Fruit fly (Drosophila melanogaster) whole organism, embryonic: ENCODE measurements around the gene shi.
A peak's percentile ranks its signal among the peaks of the same experiment; 100 is the strongest.

Experiments
- Aef1 ChIP-seq: fragments of 200-800 bp; sonication (Bioruptor generic); IDR thresholded peaks from 3 replicates; pipeline ENCODE4 v1.3.6; 2022; ENCODE audit warnings: missing biosample characterization, missing genetic modification characterization
- Blimp-1 ChIP-seq: fragments of 200-800 bp; sonication (Bioruptor generic); optimal IDR thresholded peaks from 3 replicates; lab custom pipeline; 2018; ENCODE audit warnings: missing biosample characterization, missing genetic modification characterization, mild to moderate bottlenecking, moderate library complexity, missing genetic modification reagents
- CG10209 ChIP-seq: fragments of 200-800 bp; sonication (Bioruptor generic); optimal IDR thresholded peaks from 3 replicates; lab custom pipeline; 2017; ENCODE audit warnings: missing biosample characterization, mild to moderate bottlenecking, missing genetic modification characterization, missing genetic modification reagents
- CG10431 ChIP-seq: fragments of 200-800 bp; sonication (Bioruptor generic); optimal IDR thresholded peaks from 3 replicates; lab custom pipeline; 2018; ENCODE audit warnings: missing biosample characterization, mild to moderate bottlenecking, missing genetic modification characterization
- CG10462 ChIP-seq: fragments of 200-800 bp; sonication (Bioruptor generic); optimal IDR thresholded peaks from 2 replicates; lab custom pipeline; 2016; ENCODE audit warnings: missing biosample characterization, missing genetic modification characterization
- CG11398 ChIP-seq: fragments of 200-800 bp; sonication (Bioruptor generic); optimal IDR thresholded peaks from 2 replicates; lab custom pipeline; 2016; ENCODE audit warnings: missing biosample characterization, missing genetic modification characterization
- CG13287 ChIP-seq: fragments of 200-800 bp; sonication (Bioruptor generic); IDR thresholded peaks from 2 replicates; pipeline ENCODE4 v1.3.6; 2022; ENCODE audit warnings: missing biosample characterization, missing genetic modification characterization; ENCODE audit not compliant: partially characterized antibody
- CG13775 ChIP-seq: fragments of 200-800 bp; sonication (Bioruptor generic); optimal IDR thresholded peaks from 3 replicates; lab custom pipeline; 2017; ENCODE audit warnings: missing biosample characterization, mild to moderate bottlenecking, missing genetic modification characterization
- CG17829 ChIP-seq: fragments of 200-800 bp; optimal IDR thresholded peaks from 2 replicates; lab custom pipeline; 2019; ENCODE audit warnings: missing biosample characterization, mild to moderate bottlenecking, missing genetic modification characterization, moderate library complexity
- CG1832 ChIP-seq: fragments of 200-800 bp; sonication (Bioruptor generic); optimal IDR thresholded peaks from 2 replicates; lab custom pipeline; 2017; ENCODE audit warnings: missing biosample characterization, mild to moderate bottlenecking, missing genetic modification characterization, inconsistent platforms
- CG2116 ChIP-seq: fragments of 200-800 bp; sonication (Bioruptor generic); optimal IDR thresholded peaks from 3 replicates; lab custom pipeline; 2018; ENCODE audit warnings: missing biosample characterization, mild to moderate bottlenecking, missing genetic modification characterization
- CG2120 ChIP-seq: fragments of 200-800 bp; sonication (Bioruptor generic); optimal IDR thresholded peaks from 3 replicates; lab custom pipeline; 2016; ENCODE audit warnings: missing biosample characterization, missing genetic modification characterization
- CG2199 ChIP-seq: fragments of 200-800 bp; sonication (Bioruptor generic); IDR thresholded peaks from 3 replicates; pipeline ENCODE4 v1.3.6; 2022; ENCODE audit warnings: missing biosample characterization, missing genetic modification characterization
- CG30403 ChIP-seq: fragments of 200-800 bp; sonication (Bioruptor generic); optimal IDR thresholded peaks from 3 replicates; lab custom pipeline; 2016; ENCODE audit warnings: missing biosample characterization, missing genetic modification characterization
- CG3065 ChIP-seq: fragments of 200-800 bp; sonication (Bioruptor generic); optimal IDR thresholded peaks from 2 replicates; lab custom pipeline; 2016; ENCODE audit warnings: missing biosample characterization, missing genetic modification characterization
- CG3847 ChIP-seq: fragments of 200-800 bp; sonication (Bioruptor generic); IDR thresholded peaks from 2 replicates; pipeline ENCODE4 v1.3.6; 2022; ENCODE audit warnings: missing biosample characterization, missing genetic modification characterization
- CG3995 ChIP-seq: fragments of 200-800 bp; sonication (Bioruptor generic); optimal IDR thresholded peaks from 3 replicates; lab custom pipeline; 2016; ENCODE audit warnings: missing biosample characterization, missing genetic modification characterization
- CG7556 ChIP-seq: fragments of 200-800 bp; sonication (Bioruptor generic); optimal IDR thresholded peaks from 2 replicates; lab custom pipeline; 2017; ENCODE audit warnings: missing biosample characterization, mild to moderate bottlenecking, missing genetic modification characterization
- CG8290 ChIP-seq, 3 experiments: fragments of 200-800 bp; sonication (Bioruptor generic); optimal IDR thresholded peaks; 2 replicates each; lab custom pipeline; 2016 to 2019; ENCODE audit warnings: missing biosample characterization in 3 of 3, missing genetic modification characterization in 3 of 3, mild to moderate bottlenecking in 2 of 3, moderate library complexity in 1 of 3
- CG9437 ChIP-seq: fragments of 200-800 bp; sonication (Bioruptor generic); optimal IDR thresholded peaks from 2 replicates; lab custom pipeline; 2018; ENCODE audit warnings: missing biosample characterization, mild to moderate bottlenecking, missing genetic modification characterization
- CG9727 ChIP-seq: fragments of 200-800 bp; sonication (Bioruptor generic); optimal IDR thresholded peaks from 3 replicates; lab custom pipeline; 2017; ENCODE audit warnings: missing biosample characterization, mild to moderate bottlenecking, missing genetic modification characterization
- Dek ChIP-seq: fragments of 200-800 bp; sonication (Bioruptor generic); optimal IDR thresholded peaks from 3 replicates; lab custom pipeline; 2019; ENCODE audit warnings: missing biosample characterization, mild to moderate bottlenecking, missing genetic modification characterization, moderate library complexity
- Dref ChIP-seq: fragments of 200-800 bp; sonication (Bioruptor generic); IDR thresholded peaks from 2 replicates; pipeline ENCODE4 v1.3.6; 2022; ENCODE audit warnings: missing biosample characterization, missing genetic modification characterization
- H15 ChIP-seq: fragments of 200-800 bp; sonication (Bioruptor generic); IDR thresholded peaks from 3 replicates; pipeline ENCODE4 v1.3.6; 2022; ENCODE audit warnings: missing biosample characterization, missing genetic modification characterization
- Hand ChIP-seq: fragments of 200-800 bp; sonication (Bioruptor generic); optimal IDR thresholded peaks from 2 replicates; lab custom pipeline; 2017; ENCODE audit warnings: mild to moderate bottlenecking, missing biosample characterization, missing genetic modification reagents, missing genetic modification characterization
- Hr51 ChIP-seq, 2 experiments: fragments of 200-800 bp; sonication (Bioruptor generic); optimal IDR thresholded peaks; 2 replicates in 1 of 2; 3 replicates in 1 of 2; lab custom pipeline; 2016 to 2018; ENCODE audit warnings: missing biosample characterization in 2 of 2, missing genetic modification characterization in 2 of 2, mild to moderate bottlenecking in 1 of 2, moderate library complexity in 1 of 2
- MESR4 ChIP-seq: fragments of 200-800 bp; sonication (Bioruptor generic); optimal IDR thresholded peaks from 2 replicates; lab custom pipeline; 2018; ENCODE audit warnings: missing biosample characterization, mild to moderate bottlenecking, missing genetic modification characterization, moderate library complexity
- MTF-1 ChIP-seq: fragments of 200-800 bp; sonication (Bioruptor generic); optimal IDR thresholded peaks from 2 replicates; lab custom pipeline; 2018; ENCODE audit warnings: missing biosample characterization, mild to moderate bottlenecking, missing genetic modification characterization, borderline replicate concordance
- Mrtf ChIP-seq: fragments of 200-800 bp; sonication (Bioruptor generic); IDR thresholded peaks from 3 replicates; pipeline ENCODE4 v1.3.6; 2022; ENCODE audit warnings: missing biosample characterization, missing genetic modification characterization
- Neu2 ChIP-seq: fragments of 200-800 bp; sonication (Bioruptor generic); optimal IDR thresholded peaks from 3 replicates; lab custom pipeline; 2016; ENCODE audit warnings: missing biosample characterization, missing genetic modification characterization, borderline replicate concordance
- Ptx1 ChIP-seq: fragments of 200-800 bp; sonication (Bioruptor generic); IDR thresholded peaks from 2 replicates; pipeline ENCODE4 v1.3.6; 2022; ENCODE audit warnings: missing biosample characterization, missing genetic modification characterization
- Taf1 ChIP-seq: fragments of 200-800 bp; sonication (Bioruptor generic); IDR thresholded peaks from 2 replicates; pipeline ENCODE4 v1.3.6; 2022; ENCODE audit warnings: missing biosample characterization, missing genetic modification characterization
- Usf ChIP-seq: fragments of 200-800 bp; sonication (Bioruptor generic); optimal IDR thresholded peaks from 2 replicates; lab custom pipeline; 2017; ENCODE audit warnings: missing genotype, missing biosample characterization, missing genetic modification characterization
- amos ChIP-seq: fragments of 200-800 bp; sonication (Bioruptor generic); IDR thresholded peaks from 2 replicates; pipeline ENCODE4 v1.3.6; 2022; ENCODE audit warnings: missing biosample characterization, missing genetic modification characterization; ENCODE audit not compliant: partially characterized antibody
- ara ChIP-seq: fragments of 200-800 bp; sonication (Bioruptor generic); IDR thresholded peaks from 2 replicates; pipeline ENCODE4 v1.3.6; 2022; ENCODE audit warnings: missing biosample characterization, missing genetic modification characterization
- cato ChIP-seq: fragments of 200-800 bp; sonication (Bioruptor generic); optimal IDR thresholded peaks from 2 replicates; lab custom pipeline; 2016; ENCODE audit warnings: missing biosample characterization, missing genetic modification characterization, borderline replicate concordance
- dmrt11E ChIP-seq: fragments of 200-800 bp; sonication (Bioruptor generic); optimal IDR thresholded peaks from 3 replicates; lab custom pipeline; 2018; ENCODE audit warnings: missing biosample characterization, mild to moderate bottlenecking, missing genetic modification characterization, moderate library complexity
- dpn ChIP-seq, 2 experiments: fragments of 200-800 bp; sonication (Bioruptor generic); optimal IDR thresholded peaks; 3 replicates each; lab custom pipeline; 2016; ENCODE audit warnings: missing biosample characterization in 2 of 2, missing genetic modification characterization in 2 of 2
- hth ChIP-seq: fragments of >200 bp; optimal IDR thresholded peaks from 2 replicates; lab custom pipeline; 2017; ENCODE audit warnings: inconsistent platforms
- ind ChIP-seq: fragments of 200-800 bp; sonication (Bioruptor generic); optimal IDR thresholded peaks from 3 replicates; lab custom pipeline; 2016; ENCODE audit warnings: missing biosample characterization, missing genetic modification characterization
- inv ChIP-seq: fragments of 200-800 bp; sonication (Bioruptor generic); IDR thresholded peaks from 2 replicates; pipeline ENCODE4 v1.3.6; 2022; ENCODE audit warnings: missing biosample characterization, missing genetic modification characterization; ENCODE audit not compliant: partially characterized antibody
- jigr1 ChIP-seq: fragments of 200-800 bp; sonication (Bioruptor generic); IDR thresholded peaks from 3 replicates; pipeline ENCODE4 v1.3.6; 2022; ENCODE audit warnings: missing biosample characterization, missing genetic modification characterization
- luna ChIP-seq: fragments of 200-800 bp; sonication (Bioruptor generic); optimal IDR thresholded peaks from 2 replicates; lab custom pipeline; 2016; ENCODE audit warnings: missing biosample characterization, missing genetic modification characterization
- pho ChIP-seq: fragments of 200-800 bp; sonication (Bioruptor generic); optimal IDR thresholded peaks from 2 replicates; lab custom pipeline; 2016; ENCODE audit warnings: missing biosample characterization, missing genetic modification characterization
- row ChIP-seq: fragments of 200-800 bp; sonication (Bioruptor generic); IDR thresholded peaks from 3 replicates; pipeline ENCODE4 v1.3.6; 2022; ENCODE audit warnings: missing biosample characterization, missing genetic modification characterization
- stc ChIP-seq: fragments of 200-800 bp; sonication (Bioruptor generic); IDR thresholded peaks from 2 replicates; pipeline ENCODE4 v1.3.6; 2022; ENCODE audit warnings: missing biosample characterization, missing genetic modification characterization
- sug ChIP-seq: fragments of 200-800 bp; optimal IDR thresholded peaks from 2 replicates; lab custom pipeline; 2019; ENCODE audit warnings: missing biosample characterization, mild to moderate bottlenecking, missing genetic modification characterization, moderate library complexity
- wor ChIP-seq: fragments of 200-800 bp; sonication (Bioruptor generic); IDR thresholded peaks from 2 replicates; pipeline ENCODE4 v1.3.6; 2022; ENCODE audit warnings: missing biosample characterization, missing genetic modification characterization

Gene shi

DNA sequence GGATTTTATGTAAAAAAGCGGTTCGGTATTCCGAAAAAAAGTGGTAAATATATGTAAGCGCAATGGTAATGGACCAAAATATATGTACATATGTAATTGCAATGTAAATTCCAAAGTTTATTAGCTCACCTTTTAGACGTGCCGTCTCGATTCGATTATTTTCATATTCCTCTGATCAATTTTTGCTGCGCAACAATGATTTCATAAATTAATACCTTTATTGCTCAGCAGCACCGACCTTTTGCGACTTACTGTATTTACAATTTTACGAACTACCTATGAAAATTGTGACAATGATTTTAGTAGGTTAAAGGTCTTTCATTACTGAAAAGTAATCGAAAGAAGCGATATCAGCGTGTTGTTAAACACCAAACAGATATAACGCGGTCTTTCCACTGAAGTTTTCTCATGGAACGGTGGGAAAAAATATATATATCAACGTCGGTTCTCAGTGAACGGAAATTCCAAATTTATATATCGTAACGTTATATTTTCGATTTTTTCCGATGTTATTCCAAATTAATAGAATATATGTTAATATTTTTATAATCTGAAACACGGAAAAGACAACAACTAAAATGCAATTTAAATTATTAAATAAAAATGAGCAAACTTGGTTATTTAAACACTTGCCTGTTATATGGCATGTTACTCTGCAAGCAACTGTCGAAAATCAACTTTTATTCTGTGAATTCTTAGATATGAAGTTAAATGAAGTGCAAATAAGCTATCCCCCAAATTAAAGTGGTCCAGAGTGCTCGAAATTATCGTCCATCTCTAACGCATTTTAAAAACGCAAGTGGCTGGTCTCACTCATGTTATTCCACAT lies 1.9 kb upstream of the shi start, which contains the start of the genes MSBP and CG15916 (continued):
- TF ChIP-seq Mrtf (0 out of 3 replicates have a peak, but pooled peaks have one; percentile 27), ind (GFP tag; lab: Kevin White, UChicago) (peak; percentile 38), CG2116 (GFP tag; lab: Kevin White, UChicago) (peak; percentile 38), CG2120 (GFP tag; lab: Kevin White, UChicago) (peak; percentile 41), hth (lab: Kevin White, UChicago) (no peak), CG1832 (GFP tag; lab: Kevin White, UChicago) (no peak), Dek (peak; percentile 13), Neu2 (no peak), inv (GFP tag; lab: Robert Waterston, UW) (no peak), pho (GFP tag; lab: Kevin White, UChicago) (no peak), sug (tag; lab: Kevin White, UChicago) (peak; percentile 20), CG9727 (GFP tag; lab: Kevin White, UChicago) (peak; percentile 41), CG3065 (no peak), ara (no peak), CG17829 (tag; lab: Kevin White, UChicago) (peak; percentile 41), MESR4 (GFP tag; lab: Kevin White, UChicago) (peak; percentile 75), row (GFP tag; lab: Robert Waterston, UW) (peak; percentile 64), amos (0 out of 2 replicates have a peak, but pooled peaks have one; percentile 24), CG3847 (GFP tag; lab: Robert Waterston, UW) (peak; percentile 32; the same call in 1 of the 2 replicates), CG13287 (peak; percentile 13; the same call in 1 of the 2 replicates), CG10431 (peak; percentile 18), Usf (GFP tag; lab: Kevin White, UChicago) (peak; percentile 54), luna (GFP tag; lab: Kevin White, UChicago) (no peak), MTF-1 (GFP tag; lab: Kevin White, UChicago) (no peak), CG10462 (GFP tag; lab: Kevin White, UChicago) (no peak), CG10209 (peak; percentile 57), Taf1 (GFP tag; lab: Robert Waterston, UW) (0 out of 2 replicates have a peak, but pooled peaks have one; percentile 8), Dref (GFP tag; lab: Robert Waterston, UW) (peak; percentile 61), Ptx1 (GFP tag; lab: Robert Waterston, UW) (peak; percentile 27; the same call in 1 of the 2 replicates), CG8290 (GFP tag; optimal IDR thresholded peaks at IDR 0.05; lab: Kevin White, UChicago) (peak; percentile 37), CG8290 (tag; optimal IDR thresholded peaks at IDR 0.05; lab: Kevin White, UChicago) (peak in 1 of 2 experiments; percentile 32), Hand (GFP tag; lab: Kevin White, UChicago) (no peak), Hr51 (GFP tag; optimal IDR thresholded peaks at IDR 0.05; lab: Kevin White, UChicago) (peak in 1 of 2 experiments; percentile 20), stc (no peak), wor (GFP tag; lab: Robert Waterston, UW) (no peak), Aef1 (GFP tag; lab: Robert Waterston, UW) (no peak), CG9437 (GFP tag; lab: Kevin White, UChicago) (peak; percentile 55), CG7556 (peak; percentile 2), CG2199 (GFP tag; lab: Robert Waterston, UW) (no peak), CG3995 (GFP tag; lab: Kevin White, UChicago) (peak; percentile 76), cato (GFP tag; lab: Kevin White, UChicago) (no peak), dpn (GFP tag; optimal IDR thresholded peaks at IDR 0.05; lab: Kevin White, UChicago) (no peak), CG30403 (GFP tag; lab: Kevin White, UChicago) (peak; percentile 49), jigr1 (GFP tag; lab: Robert Waterston, UW) (no peak), Blimp-1 (GFP tag; lab: Kevin White, UChicago) (no peak), H15 (no peak), CG11398 (no peak), dmrt11E (peak; percentile 50), CG13775 (GFP tag; lab: Kevin White, UChicago) (peak; percentile 50)
